Worm (Caenorhabditis elegans): ENCODE data around the gene W06A7.4.

DNA sequence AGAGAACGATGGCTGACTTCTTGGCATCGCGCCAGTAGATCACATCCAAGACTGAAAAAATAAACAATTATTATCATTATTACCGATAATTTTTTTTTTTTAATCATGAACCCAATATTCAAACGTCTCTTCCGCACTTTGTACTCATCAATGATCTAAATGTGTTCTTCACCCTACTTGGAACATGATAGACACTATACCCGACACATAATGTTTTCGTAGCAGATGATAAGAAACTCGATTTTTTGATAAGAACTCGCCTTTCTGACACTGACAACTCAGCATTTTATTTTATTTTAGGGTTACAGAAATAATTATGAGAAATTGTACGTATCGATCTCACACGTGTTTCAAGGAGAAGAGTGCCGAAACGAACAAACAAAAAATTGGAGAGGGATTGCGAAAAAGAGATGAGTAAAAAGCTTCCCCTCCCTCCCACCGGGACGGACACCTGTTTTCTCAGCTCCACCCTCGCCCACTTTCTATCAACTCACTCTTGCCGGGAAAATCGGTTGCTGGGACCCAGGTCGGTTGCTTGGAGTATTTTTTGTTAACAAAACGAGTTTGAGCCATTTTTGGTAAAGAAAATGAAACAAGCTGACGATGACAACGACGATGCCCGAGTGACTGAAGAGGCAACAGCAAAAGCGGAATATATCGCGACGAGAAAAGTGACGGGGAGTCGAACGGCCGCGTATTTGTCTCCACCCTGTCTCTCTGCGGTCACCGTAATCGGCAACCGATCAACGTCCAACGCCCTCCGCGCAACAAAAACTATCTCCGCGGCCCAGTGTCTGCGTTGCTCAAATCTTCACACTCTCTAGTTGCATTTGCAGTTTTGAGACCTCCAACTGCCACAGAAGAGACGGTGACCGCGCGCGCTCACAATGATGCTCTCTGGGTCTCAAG, 6.3 kb downstream of the W06A7.4 start:
- TF ChIP-seq nhr-237 (tag; optimal IDR thresholded peaks at IDR 0.05) (no peak), ama-1 (optimal IDR thresholded peaks at IDR 0.05) (no peak), nhr-129 (tag; optimal IDR thresholded peaks at IDR 0.05) (no peak), F13H6.1 (tag; optimal IDR thresholded peaks at IDR 0.05) (no peak), nhr-23 (tag; optimal IDR thresholded peaks at IDR 0.05) (no peak), nhr-21 (tag; optimal IDR thresholded peaks at IDR 0.05) (no peak), lin-11 (tag; optimal IDR thresholded peaks at IDR 0.05) (no peak), nhr-11 (tag; optimal IDR thresholded peaks at IDR 0.05) (no peak)
